Fruit fly (Drosophila melanogaster): Measurements from ENCODE around the gene Ald1.

The Ald1 gene

dm6 chr3R:26214301-26214700, 47.1 kb downstream of the Ald1 start:
- no peak for TF ChIP-seq pad (GFP tag; optimal IDR thresholded peaks at IDR 0.05)
- TF ChIP-seq tj (GFP tag; optimal IDR thresholded peaks at IDR 0.05), result peak; percentile 78
- TF ChIP-seq CG1620 (GFP tag; optimal IDR thresholded peaks at IDR 0.05), result no peak
- peak; percentile 11 for TF ChIP-seq Hr96 (GFP tag; optimal IDR thresholded peaks at IDR 0.05)
- no peak for TF ChIP-seq cic (GFP tag; optimal IDR thresholded peaks at IDR 0.05)
- TF ChIP-seq CG7101 (tag; optimal IDR thresholded peaks at IDR 0.05), result peak; percentile 7
- no peak for TF ChIP-seq Clk (GFP tag; optimal IDR thresholded peaks at IDR 0.05)
- TF ChIP-seq CG12768 (GFP tag; optimal IDR thresholded peaks at IDR 0.05), result no peak
- TF ChIP-seq CG14711 (tag; optimal IDR thresholded peaks at IDR 0.05), result peak; percentile 12
- peak; percentile 14 for TF ChIP-seq kay (GFP tag; ENCODE audit: borderline replicate concordance)
- TF ChIP-seq toe (GFP tag; optimal IDR thresholded peaks at IDR 0.05), result no peak
- no peak for TF ChIP-seq Crg-1 (GFP tag; optimal IDR thresholded peaks at IDR 0.05)
- no peak for TF ChIP-seq bab1 (GFP tag; optimal IDR thresholded peaks at IDR 0.05)
- no peak for TF ChIP-seq CG33017 (tag; optimal IDR thresholded peaks at IDR 0.05)
- no peak for TF ChIP-seq ovo (GFP tag; optimal IDR thresholded peaks at IDR 0.05)
- TF ChIP-seq CG7045 (GFP tag; optimal IDR thresholded peaks at IDR 0.05), result no peak

- no peak for TF ChIP-seq Clk (GFP tag; optimal IDR thresholded peaks at IDR 0.05)
Measured at dm6 chr3R:26212935-26213334, 48.5 kb downstream of the Ald1 start.
